Worm (Caenorhabditis elegans) whole organism, L2 larva: ENCODE measurements around the gene sfxn-1.2.

Source experiments
- C34F6.9 ChIP-seq: fragments of 150-350 bp; optimal IDR thresholded peaks from 2 replicates; lab custom pipeline; 2014; ENCODE audit warnings: missing biosample characterization, missing genetic modification characterization
- F13H6.1 ChIP-seq: sonication (generic microtip); optimal IDR thresholded peaks from 2 replicates; lab custom pipeline; 2016; ENCODE audit warnings: missing genetic modification characterization, missing compliant biosample characterization
- R02D3.7 ChIP-seq: fragments of 150-350 bp; optimal IDR thresholded peaks from 2 replicates; lab custom pipeline; 2014; ENCODE audit warnings: missing biosample characterization, missing genetic modification characterization
- Y55F3AM.14 ChIP-seq: fragments of 200-800 bp; sonication (Bioruptor generic); optimal IDR thresholded peaks from 2 replicates; lab custom pipeline; 2018; ENCODE audit warnings: mild to moderate bottlenecking, missing genetic modification characterization, missing compliant biosample characterization
- ZK546.5 ChIP-seq: sonication (generic microtip); optimal IDR thresholded peaks from 2 replicates; lab custom pipeline; 2017; ENCODE audit warnings: missing biosample characterization, missing genetic modification characterization
- alr-1 ChIP-seq: fragments of 150-350 bp; optimal IDR thresholded peaks from 2 replicates; lab custom pipeline; 2014; ENCODE audit warnings: missing biosample characterization, missing genetic modification characterization
- aly-2 ChIP-seq: fragments of 150-350 bp; optimal IDR thresholded peaks from 2 replicates; lab custom pipeline; 2014; ENCODE audit warnings: missing biosample characterization, missing genetic modification characterization
- ama-1 ChIP-seq: fragments of 150-350 bp; optimal IDR thresholded peaks from 2 replicates; lab custom pipeline; 2018; ENCODE audit warnings: inconsistent platforms
- blmp-1 ChIP-seq: sonication (generic microtip); optimal IDR thresholded peaks from 2 replicates; lab custom pipeline; 2017; ENCODE audit warnings: missing genetic modification characterization, mild to moderate bottlenecking, missing compliant biosample characterization, antibody characterized with exemption, moderate library complexity; ENCODE audit not compliant: insufficient read depth
- ceh-16 ChIP-seq: fragments of 150-350 bp; optimal IDR thresholded peaks from 2 replicates; lab custom pipeline; 2014; ENCODE audit warnings: missing biosample characterization, missing genetic modification characterization
- ceh-82 ChIP-seq: fragments of 150-350 bp; optimal IDR thresholded peaks from 2 replicates; lab custom pipeline; 2014; ENCODE audit warnings: missing biosample characterization, missing genetic modification characterization
- crh-2 ChIP-seq: sonication (generic microtip); optimal IDR thresholded peaks from 2 replicates; lab custom pipeline; 2017; ENCODE audit warnings: missing biosample characterization, missing genetic modification characterization
- dmd-4 ChIP-seq: sonication (generic microtip); optimal IDR thresholded peaks from 2 replicates; lab custom pipeline; 2017; ENCODE audit warnings: missing biosample characterization, missing genetic modification characterization
- egl-27 ChIP-seq: sonication (generic microtip); optimal IDR thresholded peaks from 3 replicates; lab custom pipeline; 2017; ENCODE audit warnings: missing biosample characterization, missing genetic modification reagents, missing genetic modification characterization
- elt-1 ChIP-seq: fragments of 150-350 bp; optimal IDR thresholded peaks from 2 replicates; lab custom pipeline; 2014; ENCODE audit warnings: missing biosample characterization, missing genetic modification characterization
- elt-3 ChIP-seq: sonication (generic microtip); optimal IDR thresholded peaks from 2 replicates; lab custom pipeline; 2017; ENCODE audit warnings: missing biosample characterization, missing genetic modification characterization
- fos-1 ChIP-seq: fragments of 150-350 bp; optimal IDR thresholded peaks from 2 replicates; lab custom pipeline; 2014; ENCODE audit warnings: missing biosample characterization, missing genetic modification characterization
- gmeb-1 ChIP-seq: fragments of 150-350 bp; optimal IDR thresholded peaks from 2 replicates; lab custom pipeline; 2014; ENCODE audit warnings: missing biosample characterization, missing genetic modification characterization
- lin-11 ChIP-seq: fragments of 150-350 bp; sonication (generic microtip); optimal IDR thresholded peaks from 2 replicates; lab custom pipeline; 2014; ENCODE audit warnings: missing biosample characterization, missing genetic modification characterization, inconsistent platforms, mixed read lengths
- lin-13 ChIP-seq: fragments of 150-350 bp; optimal IDR thresholded peaks from 2 replicates; lab custom pipeline; 2014; ENCODE audit warnings: missing biosample characterization, missing genetic modification reagents, missing genetic modification characterization
- lin-39 ChIP-seq: fragments of 150-350 bp; optimal IDR thresholded peaks from 2 replicates; lab custom pipeline; 2014; ENCODE audit warnings: missing biosample characterization, missing genetic modification reagents, missing genetic modification characterization
- lsy-2 ChIP-seq, 2 experiments: fragments of 150-350 bp in 1 of 2; sonication (generic microtip) in 1 of 2; optimal IDR thresholded peaks; 2 replicates each; lab custom pipeline; 2014 to 2017; ENCODE audit warnings: missing biosample characterization in 2 of 2, missing genetic modification characterization in 2 of 2
- mab-5 ChIP-seq: fragments of 150-350 bp; optimal IDR thresholded peaks from 2 replicates; lab custom pipeline; 2014; ENCODE audit warnings: missing biosample characterization, missing genetic modification characterization
- mbf-1 ChIP-seq: sonication (generic microtip); optimal IDR thresholded peaks from 2 replicates; lab custom pipeline; 2017; ENCODE audit warnings: missing biosample characterization, missing genetic modification characterization
- mdl-1 ChIP-seq, 2 experiments: fragments of 150-350 bp in 1 of 2; sonication (generic microtip) in 1 of 2; optimal IDR thresholded peaks; 2 replicates each; lab custom pipeline; 2017; ENCODE audit warnings: missing biosample characterization in 2 of 2, missing genetic modification characterization in 2 of 2
- nhr-10 ChIP-seq: sonication (generic microtip); optimal IDR thresholded peaks from 2 replicates; lab custom pipeline; 2017; ENCODE audit warnings: missing biosample characterization, missing genetic modification characterization
- nhr-11 ChIP-seq: fragments of 150-350 bp; optimal IDR thresholded peaks from 2 replicates; lab custom pipeline; 2014; ENCODE audit warnings: missing biosample characterization, missing genetic modification characterization
- nhr-12 ChIP-seq: fragments of 150-350 bp; optimal IDR thresholded peaks from 2 replicates; lab custom pipeline; 2014; ENCODE audit warnings: missing biosample characterization, missing genetic modification characterization
- nhr-129 ChIP-seq: fragments of 150-350 bp; optimal IDR thresholded peaks from 2 replicates; lab custom pipeline; 2014; ENCODE audit warnings: missing biosample characterization, missing genetic modification characterization
- nhr-21 ChIP-seq: fragments of 150-350 bp; optimal IDR thresholded peaks from 2 replicates; lab custom pipeline; 2014; ENCODE audit warnings: missing biosample characterization, missing genetic modification characterization
- nhr-23 ChIP-seq: fragments of 150-350 bp; optimal IDR thresholded peaks from 2 replicates; lab custom pipeline; 2014; ENCODE audit warnings: missing biosample characterization, missing genetic modification reagents, missing genetic modification characterization
- nhr-237 ChIP-seq: fragments of 150-350 bp; optimal IDR thresholded peaks from 2 replicates; lab custom pipeline; 2014; ENCODE audit warnings: missing biosample characterization, missing genetic modification characterization
- nhr-25 ChIP-seq: fragments of 150-350 bp; sonication (generic microtip); optimal IDR thresholded peaks from 3 replicates; lab custom pipeline; 2014; ENCODE audit warnings: missing biosample characterization, missing genetic modification characterization
- nhr-6 ChIP-seq: fragments of 150-350 bp; optimal IDR thresholded peaks from 2 replicates; lab custom pipeline; 2014; ENCODE audit warnings: missing biosample characterization, missing genetic modification characterization
- nhr-77 ChIP-seq: fragments of 150-350 bp; optimal IDR thresholded peaks from 2 replicates; lab custom pipeline; 2014; ENCODE audit warnings: missing biosample characterization, missing genetic modification characterization
- peb-1 ChIP-seq: fragments of 150-350 bp; optimal IDR thresholded peaks from 2 replicates; lab custom pipeline; 2014; ENCODE audit warnings: missing biosample characterization, missing genetic modification characterization
- sem-4 ChIP-seq: fragments of 150-350 bp; optimal IDR thresholded peaks from 2 replicates; lab custom pipeline; 2014; ENCODE audit warnings: missing biosample characterization, missing genetic modification reagents, missing genetic modification characterization
- skn-1 ChIP-seq: sonication (generic microtip); optimal IDR thresholded peaks from 2 replicates; lab custom pipeline; 2017; ENCODE audit warnings: missing biosample characterization, missing genetic modification characterization
- sma-3 ChIP-seq: sonication (generic microtip); optimal IDR thresholded peaks from 2 replicates; lab custom pipeline; 2016; ENCODE audit warnings: missing genetic modification reagents, missing genetic modification characterization, missing compliant biosample characterization
- sma-9 ChIP-seq, 2 experiments: fragments of 150-350 bp in 1 of 2; sonication (generic microtip) in 1 of 2; optimal IDR thresholded peaks; 2 replicates each; lab custom pipeline; 2014 to 2016; ENCODE audit warnings: missing genetic modification characterization in 2 of 2, mild to moderate bottlenecking in 1 of 2, missing biosample characterization in 1 of 2, missing compliant biosample characterization in 1 of 2, missing genetic modification reagents in 1 of 2, moderate library complexity in 1 of 2
- snpc-4 ChIP-seq: fragments of 150-350 bp; optimal IDR thresholded peaks from 2 replicates; lab custom pipeline; 2014; ENCODE audit warnings: missing biosample characterization, missing genetic modification characterization
- unc-39 ChIP-seq: fragments of 150-350 bp; optimal IDR thresholded peaks from 2 replicates; lab custom pipeline; 2014; ENCODE audit warnings: missing biosample characterization, missing genetic modification characterization
- unc-55 ChIP-seq: fragments of 150-350 bp; sonication (generic microtip); optimal IDR thresholded peaks from 3 replicates; lab custom pipeline; 2014; ENCODE audit warnings: missing biosample characterization, missing genetic modification reagents, missing genetic modification characterization
- unc-62 ChIP-seq: fragments of 150-350 bp; optimal IDR thresholded peaks from 2 replicates; lab custom pipeline; 2014; ENCODE audit warnings: missing biosample characterization, missing genetic modification reagents, missing genetic modification characterization
- zag-1 ChIP-seq: fragments of 150-350 bp; optimal IDR thresholded peaks from 2 replicates; lab custom pipeline; 2014; ENCODE audit warnings: missing biosample characterization, missing genetic modification characterization
- ztf-1 ChIP-seq: fragments of 200-800 bp; sonication (Bioruptor generic); conservative IDR thresholded peaks from 2 replicates; pipeline ENCODE4 v1.3.6; 2022; ENCODE audit warnings: missing genetic modification characterization, missing compliant biosample characterization
- ztf-11 ChIP-seq: sonication (generic microtip); optimal IDR thresholded peaks from 2 replicates; lab custom pipeline; 2017; ENCODE audit warnings: missing biosample characterization, missing genetic modification characterization
- ztf-4 ChIP-seq: fragments of 150-350 bp; optimal IDR thresholded peaks from 2 replicates; lab custom pipeline; 2014; ENCODE audit warnings: missing biosample characterization, missing genetic modification characterization

The sfxn-1.2 gene

ce11 chrII:11150976-11151375 lies 34.9 kb upstream of the sfxn-1.2 start:
- TF ChIP-seq nhr-11 (tag; lab: Kevin White, UChicago) (no peak), mbf-1 (tag; lab: Kevin White, UChicago) (no peak), R02D3.7 (tag; lab: Kevin White, UChicago) (no peak), nhr-129 (tag; lab: Kevin White, UChicago) (no peak), sma-3 (GFP tag; lab: Kevin White, UChicago) (peak; percentile 40), snpc-4 (tag; lab: Kevin White, UChicago) (no peak), egl-27 (tag; lab: Kevin White, UChicago) (no peak), aly-2 (no peak), blmp-1 (tag; lab: Kevin White, UChicago) (no peak), lin-13 (GFP tag; lab: Kevin White, UChicago) (no peak), sma-9 (GFP tag; optimal IDR thresholded peaks at IDR 0.05; lab: Kevin White, UChicago) (peak; percentile 63), sma-9 (tag; optimal IDR thresholded peaks at IDR 0.05; lab: Kevin White, UChicago) (no peak), ztf-1 (GFP tag; lab: Robert Waterston, UW) (no peak), mdl-1 (tag; optimal IDR thresholded peaks at IDR 0.05; lab: Kevin White, UChicago) (no peak), gmeb-1 (tag; lab: Kevin White, UChicago) (peak; percentile 53), unc-39 (tag; lab: Kevin White, UChicago) (no peak), Y55F3AM.14 (GFP tag; lab: Kevin White, UChicago) (no peak), ZK546.5 (tag; lab: Kevin White, UChicago) (no peak), nhr-6 (no peak), elt-1 (tag; lab: Kevin White, UChicago) (no peak), ama-1 (lab: Kevin White, UChicago) (peak; percentile 0), fos-1 (tag; lab: Kevin White, UChicago) (peak; percentile 56), alr-1 (tag; lab: Kevin White, UChicago) (no peak), ztf-4 (tag; lab: Kevin White, UChicago) (no peak), ceh-82 (tag; lab: Kevin White, UChicago) (no peak), C34F6.9 (tag; lab: Kevin White, UChicago) (no peak), peb-1 (tag; lab: Kevin White, UChicago) (no peak), dmd-4 (tag; lab: Kevin White, UChicago) (no peak), elt-3 (tag; lab: Kevin White, UChicago) (no peak), sem-4 (tag; lab: Kevin White, UChicago) (no peak), ceh-16 (no peak), unc-55 (no peak), F13H6.1 (peak; percentile 69), nhr-25 (tag; lab: Kevin White, UChicago) (no peak), unc-62 (GFP tag; lab: Kevin White, UChicago) (no peak), nhr-77 (tag; lab: Kevin White, UChicago) (no peak), lsy-2 (tag; optimal IDR thresholded peaks at IDR 0.05; lab: Kevin White, UChicago) (peak in 1 of 2 experiments; percentile 2), nhr-237 (no peak), skn-1 (no peak), mab-5 (tag; lab: Kevin White, UChicago) (no peak), nhr-10 (tag; lab: Kevin White, UChicago) (no peak), ztf-11 (tag; lab: Kevin White, UChicago) (no peak), lin-39 (tag; lab: Kevin White, UChicago) (no peak), lin-11 (tag; lab: Kevin White, UChicago) (no peak), nhr-23 (tag; lab: Kevin White, UChicago) (no peak), nhr-12 (tag; lab: Kevin White, UChicago) (no peak), nhr-21 (no peak), zag-1 (tag; lab: Kevin White, UChicago) (no peak), crh-2 (tag; lab: Kevin White, UChicago) (peak; percentile 62)
